Worm (Caenorhabditis elegans) whole organism, late embryonic: ENCODE results near the gene syg-2.

Experiments used
- C08G9.2 ChIP-seq: sonication (generic microtip); optimal IDR thresholded peaks from 2 replicates; lab custom pipeline; 2016; ENCODE audit warnings: mild to moderate bottlenecking, missing genetic modification characterization, moderate library complexity, missing compliant biosample characterization
- C38D4.7 ChIP-seq: fragments of 200-800 bp; sonication (Bioruptor generic); optimal IDR thresholded peaks from 2 replicates; lab custom pipeline; 2018; ENCODE audit warnings: mild to moderate bottlenecking, missing genetic modification characterization, moderate library complexity, missing compliant biosample characterization
- K09A11.1 ChIP-seq: sonication (generic microtip); optimal IDR thresholded peaks from 2 replicates; lab custom pipeline; 2017; ENCODE audit warnings: antibody characterized with exemption, mild to moderate bottlenecking, missing genetic modification characterization, missing compliant biosample characterization; ENCODE audit not compliant: insufficient read depth
- T23F11.4 ChIP-seq: fragments of 200-800 bp; sonication (Bioruptor generic); optimal IDR thresholded peaks from 2 replicates; lab custom pipeline; 2018; ENCODE audit warnings: mild to moderate bottlenecking, missing genetic modification characterization, missing compliant biosample characterization
- Y22D7AL.16 ChIP-seq: sonication (generic microtip); optimal IDR thresholded peaks from 2 replicates; lab custom pipeline; 2016; ENCODE audit warnings: missing genetic modification characterization, missing compliant biosample characterization
- ahr-1 ChIP-seq: sonication (generic microtip); optimal IDR thresholded peaks from 2 replicates; lab custom pipeline; 2016; ENCODE audit warnings: missing genetic modification characterization, missing compliant biosample characterization
- ama-1 ChIP-seq: fragments of 150-350 bp; optimal IDR thresholded peaks from 2 replicates; lab custom pipeline; 2014
- ceh-14 ChIP-seq: sonication (generic microtip); optimal IDR thresholded peaks from 2 replicates; lab custom pipeline; 2016; ENCODE audit warnings: missing genotype, missing genetic modification characterization, missing compliant biosample characterization
- ceh-19 ChIP-seq: fragments of 200-800 bp; sonication (Bioruptor generic); optimal IDR thresholded peaks from 2 replicates; lab custom pipeline; 2018; ENCODE audit warnings: mild to moderate bottlenecking, missing genetic modification characterization, missing compliant biosample characterization
- ceh-22 ChIP-seq: sonication (generic microtip); optimal IDR thresholded peaks from 2 replicates; lab custom pipeline; 2017; ENCODE audit warnings: missing biosample characterization, missing genetic modification characterization
- ceh-30 ChIP-seq: fragments of 150-350 bp; optimal IDR thresholded peaks from 2 replicates; lab custom pipeline; 2014; ENCODE audit warnings: missing biosample characterization, missing genetic modification characterization
- ceh-31 ChIP-seq: sonication (generic microtip); optimal IDR thresholded peaks from 2 replicates; lab custom pipeline; 2016; ENCODE audit warnings: missing genetic modification characterization, missing compliant biosample characterization
- ceh-45 ChIP-seq: fragments of 200-800 bp; sonication (Bioruptor generic); IDR thresholded peaks from 2 replicates; pipeline ENCODE4 v1.3.6; 2022; ENCODE audit warnings: missing genetic modification reagents, missing genetic modification characterization, missing compliant biosample characterization
- ceh-6 ChIP-seq: fragments of 200-800 bp; sonication (Bioruptor generic); optimal IDR thresholded peaks from 2 replicates; lab custom pipeline; 2018; ENCODE audit warnings: mild to moderate bottlenecking, missing genetic modification characterization, missing compliant biosample characterization
- ceh-9 ChIP-seq: sonication (generic microtip); optimal IDR thresholded peaks from 2 replicates; lab custom pipeline; 2016; ENCODE audit warnings: mild to moderate bottlenecking, missing genetic modification characterization, inconsistent platforms, missing compliant biosample characterization
- che-1 ChIP-seq: sonication (generic microtip); optimal IDR thresholded peaks from 2 replicates; lab custom pipeline; 2016; ENCODE audit warnings: mild to moderate bottlenecking, missing genetic modification characterization, missing compliant biosample characterization
- dmd-4 ChIP-seq: sonication (generic microtip); optimal IDR thresholded peaks from 2 replicates; lab custom pipeline; 2016; ENCODE audit warnings: borderline replicate concordance, missing genetic modification characterization, missing compliant biosample characterization
- dve-1 ChIP-seq: sonication (generic microtip); optimal IDR thresholded peaks from 2 replicates; lab custom pipeline; 2017; ENCODE audit warnings: antibody characterized with exemption, mild to moderate bottlenecking, missing genetic modification characterization, missing compliant biosample characterization
- elt-4 ChIP-seq: sonication (generic microtip); optimal IDR thresholded peaks from 2 replicates; lab custom pipeline; 2016; ENCODE audit warnings: missing genetic modification characterization, missing compliant biosample characterization
- eyg-1 ChIP-seq: sonication (generic microtip); optimal IDR thresholded peaks from 2 replicates; lab custom pipeline; 2016; ENCODE audit warnings: missing genotype, missing genetic modification characterization, missing compliant biosample characterization
- fkh-6 ChIP-seq: sonication (generic microtip); optimal IDR thresholded peaks from 2 replicates; lab custom pipeline; 2016; ENCODE audit warnings: missing genetic modification characterization, missing compliant biosample characterization
- gmeb-2 ChIP-seq: sonication (generic microtip); optimal IDR thresholded peaks from 2 replicates; lab custom pipeline; 2016; ENCODE audit warnings: missing genetic modification characterization, inconsistent platforms, missing compliant biosample characterization
- hlh-13 ChIP-seq: fragments of 200-800 bp; sonication (Bioruptor generic); optimal IDR thresholded peaks from 2 replicates; lab custom pipeline; 2018; ENCODE audit warnings: mild to moderate bottlenecking, missing genetic modification characterization, missing compliant biosample characterization
- hlh-6 ChIP-seq: sonication (generic microtip); optimal IDR thresholded peaks from 2 replicates; lab custom pipeline; 2016; ENCODE audit warnings: missing genotype, missing genetic modification characterization, missing compliant biosample characterization
- hlh-8 ChIP-seq: sonication (generic microtip); optimal IDR thresholded peaks from 2 replicates; lab custom pipeline; 2016; ENCODE audit warnings: missing genotype, missing genetic modification characterization, missing compliant biosample characterization
- lim-6 ChIP-seq: sonication (generic microtip); optimal IDR thresholded peaks from 2 replicates; lab custom pipeline; 2016; ENCODE audit warnings: missing genetic modification characterization, missing compliant biosample characterization
- lin-11 ChIP-seq: fragments of 200-800 bp; sonication (Bioruptor generic); optimal IDR thresholded peaks from 2 replicates; lab custom pipeline; 2018; ENCODE audit warnings: mild to moderate bottlenecking, missing genetic modification characterization, missing compliant biosample characterization
- madf-2 ChIP-seq: sonication (generic microtip); optimal IDR thresholded peaks from 2 replicates; lab custom pipeline; 2017; ENCODE audit warnings: missing genetic modification characterization, missing compliant biosample characterization
- mec-3 ChIP-seq: sonication (generic microtip); optimal IDR thresholded peaks from 2 replicates; lab custom pipeline; 2016; ENCODE audit warnings: borderline replicate concordance, missing genetic modification characterization, missing compliant biosample characterization
- nfya-1 ChIP-seq: sonication (generic microtip); optimal IDR thresholded peaks from 2 replicates; lab custom pipeline; 2017; ENCODE audit warnings: missing genetic modification characterization, mild to moderate bottlenecking, missing compliant biosample characterization, antibody characterized with exemption, moderate library complexity
- nhr-11 ChIP-seq: fragments of 150-350 bp; optimal IDR thresholded peaks from 2 replicates; lab custom pipeline; 2014; ENCODE audit warnings: missing biosample characterization, missing genetic modification characterization
- nhr-232 ChIP-seq: sonication (generic microtip); optimal IDR thresholded peaks from 2 replicates; lab custom pipeline; 2016; ENCODE audit warnings: missing genetic modification characterization, missing compliant biosample characterization
- npax-4 ChIP-seq: sonication (generic microtip); optimal IDR thresholded peaks from 2 replicates; lab custom pipeline; 2016; ENCODE audit warnings: missing genetic modification characterization, missing compliant biosample characterization
- odd-2 ChIP-seq: sonication (generic microtip); optimal IDR thresholded peaks from 2 replicates; lab custom pipeline; 2017; ENCODE audit warnings: antibody characterized with exemption, mild to moderate bottlenecking, missing genetic modification characterization, missing compliant biosample characterization
- pha-2 ChIP-seq: sonication (generic microtip); optimal IDR thresholded peaks from 2 replicates; lab custom pipeline; 2017; ENCODE audit warnings: mild to moderate bottlenecking, missing genetic modification characterization, missing compliant biosample characterization
- pqm-1 ChIP-seq: sonication (generic microtip); optimal IDR thresholded peaks from 2 replicates; lab custom pipeline; 2016; ENCODE audit warnings: missing genetic modification characterization, missing compliant biosample characterization
- pros-1 ChIP-seq: fragments of 150-350 bp; optimal IDR thresholded peaks from 2 replicates; lab custom pipeline; 2014; ENCODE audit warnings: missing biosample characterization, missing genetic modification reagents, missing genetic modification characterization
- ref-2 ChIP-seq: sonication (generic microtip); optimal IDR thresholded peaks from 2 replicates; lab custom pipeline; 2016; ENCODE audit warnings: missing genetic modification characterization, missing compliant biosample characterization
- sdc-2 ChIP-seq: sonication (generic microtip); optimal IDR thresholded peaks from 2 replicates; lab custom pipeline; 2016; ENCODE audit warnings: missing genotype, missing genetic modification characterization, missing compliant biosample characterization
- sox-2 ChIP-seq: fragments of 200-800 bp; sonication (Bioruptor generic); IDR thresholded peaks from 2 replicates; pipeline ENCODE4 v1.3.6; 2022; ENCODE audit warnings: missing genetic modification reagents, missing genetic modification characterization, missing compliant biosample characterization
- tbx-2 ChIP-seq: sonication (generic microtip); optimal IDR thresholded peaks from 2 replicates; lab custom pipeline; 2016; ENCODE audit warnings: missing genetic modification characterization, missing compliant biosample characterization
- ttx-3 ChIP-seq: sonication (generic microtip); optimal IDR thresholded peaks from 2 replicates; lab custom pipeline; 2016; ENCODE audit warnings: missing genetic modification reagents, missing genetic modification characterization, missing compliant biosample characterization
- unc-55 ChIP-seq: sonication (generic microtip); optimal IDR thresholded peaks from 2 replicates; lab custom pipeline; 2017; ENCODE audit warnings: missing biosample characterization, missing genetic modification reagents, missing genetic modification characterization
- ztf-16 ChIP-seq: sonication (generic microtip); optimal IDR thresholded peaks from 2 replicates; lab custom pipeline; 2017; ENCODE audit warnings: missing genetic modification characterization, missing compliant biosample characterization

Gene syg-2

DNA sequence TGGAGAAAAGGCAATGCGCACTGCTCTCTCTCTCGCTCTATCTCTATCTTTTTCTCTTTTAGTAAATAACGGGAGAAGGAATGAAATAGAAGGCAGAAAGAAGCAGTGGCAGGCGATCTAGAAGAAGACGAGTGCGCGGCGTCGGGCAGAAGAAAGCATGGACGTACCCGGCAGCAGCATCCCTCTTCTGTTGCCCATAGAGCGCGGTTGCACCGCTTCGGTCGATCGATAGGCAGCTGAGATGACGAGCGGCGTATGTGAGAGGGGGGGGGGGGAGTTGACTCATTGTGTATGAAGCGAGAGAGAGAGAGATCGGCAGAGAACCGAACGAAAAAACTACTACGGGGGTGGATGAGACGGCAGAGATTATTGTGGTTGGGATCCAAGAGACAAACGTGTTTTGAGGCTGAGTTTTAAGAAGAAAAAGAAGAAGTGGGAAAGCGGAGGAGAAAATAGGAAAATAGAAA, 53.4 kb downstream of the syg-2 start (continued):
- TF ChIP-seq ref-2 (tag; lab: Kevin White, UChicago) (peak; percentile 79), dmd-4 (tag; lab: Kevin White, UChicago) (peak; percentile 38), Y22D7AL.16 (tag; lab: Kevin White, UChicago) (no peak), ama-1 (lab: Kevin White, UChicago) (no peak), nhr-232 (tag; lab: Kevin White, UChicago) (no peak), C08G9.2 (peak; percentile 48), ceh-14 (peak; percentile 81), unc-55 (GFP tag; lab: Kevin White, UChicago) (peak; percentile 73), fkh-6 (tag; lab: Kevin White, UChicago) (peak; percentile 33), madf-2 (tag; lab: Kevin White, UChicago) (peak; percentile 53), ahr-1 (tag; lab: Kevin White, UChicago) (no peak), ceh-31 (tag; lab: Kevin White, UChicago) (peak; percentile 92), eyg-1 (no peak), ttx-3 (tag; lab: Kevin White, UChicago) (no peak), lim-6 (tag; lab: Kevin White, UChicago) (no peak), elt-4 (tag; lab: Kevin White, UChicago) (no peak), T23F11.4 (GFP tag; lab: Kevin White, UChicago) (no peak), odd-2 (tag; lab: Kevin White, UChicago) (no peak), npax-4 (tag; lab: Kevin White, UChicago) (no peak), ztf-16 (tag; lab: Kevin White, UChicago) (peak; percentile 49), C38D4.7 (GFP tag; lab: Kevin White, UChicago) (no peak), hlh-13 (GFP tag; lab: Kevin White, UChicago) (no peak), ceh-9 (no peak), nfya-1 (peak; percentile 89), hlh-6 (tag; lab: Kevin White, UChicago) (peak; percentile 45), pros-1 (tag; lab: Kevin White, UChicago) (peak; percentile 99), dve-1 (tag; lab: Kevin White, UChicago) (no peak), lin-11 (tag; lab: Kevin White, UChicago) (no peak), hlh-8 (tag; lab: Kevin White, UChicago) (no peak), gmeb-2 (tag; lab: Kevin White, UChicago) (no peak), pha-2 (no peak), pqm-1 (peak; percentile 57), che-1 (tag; lab: Kevin White, UChicago) (peak; percentile 18), sox-2 (GFP tag; lab: Robert Waterston, UW) (no peak), sdc-2 (tag; lab: Kevin White, UChicago) (peak; percentile 84)

ce11 chrX:14709591-14709990, 54.8 kb downstream of the syg-2 start:
- TF ChIP-seq ceh-14 (no peak), mec-3 (tag; lab: Kevin White, UChicago) (no peak), ama-1 (lab: Kevin White, UChicago) (no peak), ceh-45 (GFP tag; lab: Robert Waterston, UW) (no peak), ceh-22 (tag; lab: Kevin White, UChicago) (no peak), nhr-11 (tag; lab: Kevin White, UChicago) (no peak), ceh-6 (GFP tag; lab: Kevin White, UChicago) (no peak), hlh-6 (tag; lab: Kevin White, UChicago) (no peak), C38D4.7 (GFP tag; lab: Kevin White, UChicago) (no peak), T23F11.4 (GFP tag; lab: Kevin White, UChicago) (no peak), C08G9.2 (no peak), fkh-6 (tag; lab: Kevin White, UChicago) (no peak), tbx-2 (no peak), ceh-19 (GFP tag; lab: Kevin White, UChicago) (no peak), K09A11.1 (no peak), ceh-30 (tag; lab: Kevin White, UChicago) (no peak)
